Fruit fly (Drosophila melanogaster) whole organism: ENCODE results near the gene CG11350.

Experiments
- CG8478 ChIP-seq: fragments of >200 bp; optimal IDR thresholded peaks from 2 replicates; lab custom pipeline; 2018; ENCODE audit warnings: inconsistent platforms
- Dll ChIP-seq: fragments of >200 bp; optimal IDR thresholded peaks from 2 replicates; lab custom pipeline; 2017
- EcR ChIP-seq, 2 experiments: fragments of >200 bp; optimal IDR thresholded peaks; 2 replicates each; lab custom pipeline; 2017; ENCODE audit warnings: missing biosample characterization in 2 of 2, missing genetic modification characterization in 2 of 2, missing genetic modification reagents in 2 of 2
- pan ChIP-seq: fragments of >200 bp; optimal IDR thresholded peaks from 2 replicates; lab custom pipeline; 2017
- psq ChIP-seq: fragments of >200 bp; optimal IDR thresholded peaks from 2 replicates; lab custom pipeline; 2017
- usp ChIP-seq: fragments of >200 bp; optimal IDR thresholded peaks from 2 replicates; lab custom pipeline; 2017; ENCODE audit warnings: missing biosample characterization, missing genetic modification characterization, mixed read lengths

The CG11350 gene

DNA sequence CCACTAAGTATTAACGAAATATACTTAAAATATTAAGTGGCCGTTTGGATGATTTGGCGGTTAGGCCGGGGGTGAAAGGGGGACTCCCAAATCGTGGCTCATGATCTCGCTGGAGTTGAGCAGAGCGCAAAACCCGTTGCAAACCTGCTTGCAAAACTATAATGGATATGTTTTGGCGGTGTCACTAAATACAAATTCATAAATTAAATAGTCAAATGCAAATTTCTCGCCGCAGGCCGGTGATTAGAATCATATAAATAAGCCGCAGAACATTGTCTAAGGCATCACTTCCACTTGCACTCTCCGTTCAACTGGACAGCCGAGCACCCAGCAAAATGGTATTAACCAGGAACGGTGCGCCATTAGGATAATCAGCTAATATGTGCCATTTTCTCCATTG lies at the start of gene CG11350:
CG11350 (plus strand) TSS at position 301 of the 400 bp plus-strand sequence.
- TF ChIP-seq CG8478, result no peak
- TF ChIP-seq usp, result no peak
- no peak for TF ChIP-seq EcR (GFP tag; optimal IDR thresholded peaks at IDR 0.05; lab: Kevin White, UChicago)
- TF ChIP-seq psq (lab: Kevin White, UChicago), result no peak

DNA sequence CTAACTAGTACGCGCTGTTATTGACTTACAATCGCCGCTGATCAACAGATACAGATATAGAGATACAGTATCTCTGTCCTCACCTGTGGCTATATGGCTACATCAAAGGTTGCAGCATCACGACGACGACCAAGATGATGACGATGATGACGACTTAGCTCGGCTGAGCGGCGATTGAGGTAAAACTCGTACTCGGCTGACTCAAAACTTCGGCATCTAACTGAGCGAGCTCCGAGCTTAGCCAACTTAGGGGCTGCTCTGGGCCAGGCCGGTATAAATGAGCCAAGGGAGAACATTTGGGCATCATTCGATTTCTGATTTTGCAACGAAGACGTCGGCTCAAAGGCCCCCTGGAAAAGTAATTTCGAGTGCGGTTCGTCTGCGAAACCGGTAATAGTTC lies 46.2 kb upstream of the CG11350 start, which contains the start of gene CG15021:
CG15021 (plus strand) TSS at position 301 of the 400 bp plus-strand sequence.
- TF ChIP-seq Dll (no peak), pan (no peak), EcR (GFP tag; optimal IDR thresholded peaks at IDR 0.05; lab: Kevin White, UChicago) (no peak), usp (no peak), psq (lab: Kevin White, UChicago) (no peak), CG8478 (no peak)

DNA sequence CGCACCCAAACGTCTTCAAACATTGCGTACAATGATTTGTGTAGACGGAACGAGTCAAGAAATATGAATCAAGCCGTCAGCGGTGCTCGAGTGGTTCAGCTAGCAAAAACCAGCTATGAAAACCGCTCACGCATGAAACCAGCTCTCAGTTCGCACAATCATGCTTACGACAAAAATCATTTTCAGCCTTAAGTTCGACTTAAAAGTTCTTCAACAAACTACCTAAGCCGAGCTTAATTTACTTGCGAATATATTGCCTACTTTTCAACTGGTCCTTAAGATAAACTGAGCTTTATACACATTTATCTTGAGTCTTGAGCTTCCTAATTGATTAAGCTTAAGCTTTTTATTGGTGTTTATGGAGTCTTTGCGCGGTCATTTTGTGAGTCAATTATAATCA lies 42.5 kb upstream of the CG11350 start:
- TF ChIP-seq CG8478 (no peak), pan (no peak), usp (no peak), Dll (no peak), EcR (GFP tag; optimal IDR thresholded peaks at IDR 0.05; lab: Kevin White, UChicago) (no peak), psq (lab: Kevin White, UChicago) (no peak)

DNA sequence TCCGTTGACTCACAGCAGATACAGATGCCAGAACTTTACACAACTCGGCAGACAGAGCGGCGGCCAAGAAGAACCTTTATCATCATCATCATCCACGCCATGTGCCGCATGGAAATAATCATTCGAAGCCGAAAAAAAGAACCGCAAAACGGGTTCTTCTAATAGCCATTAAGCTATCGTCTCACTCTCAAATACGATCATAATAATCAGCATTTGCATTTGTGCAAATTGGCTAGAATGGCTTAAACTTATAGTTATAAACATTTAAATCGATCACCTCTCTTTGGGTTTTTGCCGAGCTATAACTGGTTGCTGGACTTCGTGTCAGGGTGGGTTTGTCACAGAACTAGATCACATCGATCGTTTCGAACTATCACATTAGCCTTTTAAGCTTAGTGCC lies 40.4 kb upstream of the CG11350 start:
- TF ChIP-seq psq (lab: Kevin White, UChicago) (no peak), EcR (GFP tag; optimal IDR thresholded peaks at IDR 0.05; lab: Kevin White, UChicago) (no peak), usp (no peak), CG8478 (no peak), Dll (no peak), pan (no peak)

DNA sequence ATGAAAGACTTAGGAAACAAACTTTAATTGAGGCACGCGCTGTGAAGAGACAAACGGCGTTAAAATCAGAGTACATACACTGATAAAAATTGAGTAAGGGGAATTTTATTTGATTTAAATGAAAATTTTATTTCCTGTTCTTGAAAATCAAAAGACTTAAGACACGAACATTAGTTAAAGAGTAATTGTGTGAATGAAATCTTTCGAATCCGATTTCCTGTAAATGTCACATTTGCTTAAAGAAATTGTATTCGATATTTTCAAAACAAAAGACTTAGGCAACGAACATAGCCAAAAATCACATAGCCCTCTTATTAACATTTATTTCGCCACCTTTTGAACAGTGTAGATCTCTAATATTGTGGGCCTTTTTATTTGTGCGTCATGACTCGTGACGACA lies 36.8 kb upstream of the CG11350 start:
- no peak for TF ChIP-seq usp
- no peak for TF ChIP-seq EcR (GFP tag; optimal IDR thresholded peaks at IDR 0.05; lab: Kevin White, UChicago)
- TF ChIP-seq psq (lab: Kevin White, UChicago), result no peak
- no peak for TF ChIP-seq Dll
- no peak for TF ChIP-seq CG8478
- no peak for TF ChIP-seq pan

DNA sequence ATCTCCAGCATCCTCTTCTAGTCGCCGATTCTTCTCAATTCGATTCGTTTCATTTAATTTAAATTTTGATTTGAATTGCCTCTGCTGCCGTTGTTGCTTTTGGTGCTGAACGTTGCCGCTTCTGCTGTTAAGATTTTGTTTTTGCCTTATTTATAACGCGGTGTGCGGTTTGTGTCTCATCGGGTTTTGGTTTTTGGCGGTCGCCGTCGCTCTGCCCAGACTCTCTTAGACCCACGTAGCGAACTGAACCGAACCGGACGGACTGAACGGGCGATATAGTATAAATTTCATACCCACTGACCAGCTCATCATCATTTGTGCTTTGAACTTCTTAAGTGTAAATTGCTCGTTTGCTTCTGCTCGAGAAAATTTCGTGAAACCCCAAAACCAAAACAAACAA lies 36.3 kb upstream of the CG11350 start, which contains the start of gene CG12607:
CG12607 (plus strand) TSS at position 301 of the 400 bp plus-strand sequence.
- no peak for TF ChIP-seq EcR (GFP tag; optimal IDR thresholded peaks at IDR 0.05; lab: Kevin White, UChicago)
- no peak for TF ChIP-seq pan
- no peak for TF ChIP-seq CG8478
- no peak for TF ChIP-seq usp

DNA sequence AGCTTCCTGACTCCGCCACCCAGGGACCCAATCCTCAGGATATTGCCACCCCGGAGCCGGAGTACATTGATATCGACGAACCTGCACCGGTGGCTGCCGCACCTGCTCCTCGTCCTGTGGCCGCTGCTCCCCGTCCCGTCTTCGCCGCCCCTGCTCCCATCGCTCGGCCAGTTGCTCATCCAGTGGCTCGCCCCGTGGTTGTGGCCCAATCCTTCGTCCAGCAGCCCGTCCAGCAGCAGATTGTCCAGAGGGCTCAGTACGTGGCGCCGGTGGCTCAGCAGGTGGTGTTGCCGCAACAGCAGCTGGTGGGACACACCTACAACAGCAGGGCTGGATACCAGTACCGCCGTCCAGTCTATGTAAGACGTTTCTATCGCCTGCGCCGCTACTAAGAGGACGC lies 35.4 kb upstream of the CG11350 start:
- TF ChIP-seq Dll, result no peak
- no peak for TF ChIP-seq psq (lab: Kevin White, UChicago)
- no peak for TF ChIP-seq usp
- TF ChIP-seq CG8478, result no peak
- no peak for TF ChIP-seq pan
- no peak for TF ChIP-seq EcR (GFP tag; optimal IDR thresholded peaks at IDR 0.05; lab: Kevin White, UChicago)

DNA sequence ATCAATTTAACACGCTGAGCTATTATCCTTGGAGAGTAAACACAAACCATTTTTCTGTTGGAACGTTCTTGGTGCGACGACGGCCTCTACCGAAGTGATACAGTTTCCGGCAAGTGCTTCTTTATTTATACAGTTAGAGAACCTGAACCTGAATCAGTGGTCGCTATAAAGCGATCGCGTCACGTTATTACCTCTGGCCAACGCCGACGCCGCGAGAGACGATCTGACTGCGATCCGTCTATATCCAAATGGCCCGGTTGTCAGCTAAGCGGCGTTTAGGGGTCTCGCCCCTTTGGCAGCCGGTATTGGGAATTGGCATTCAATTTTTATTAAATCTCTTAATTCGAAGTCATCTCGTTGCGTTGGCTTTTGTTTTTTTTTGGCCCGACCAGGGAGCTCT lies 24.5 kb upstream of the CG11350 start, which contains the start of gene CG11345:
CG11345 (minus strand) TSS at position 101 of the 400 bp plus-strand sequence.
- no peak for TF ChIP-seq CG8478
- no peak for TF ChIP-seq pan
- no peak for TF ChIP-seq Dll
- no peak for TF ChIP-seq EcR (GFP tag; optimal IDR thresholded peaks at IDR 0.05; lab: Kevin White, UChicago)
- TF ChIP-seq usp, result no peak
- no peak for TF ChIP-seq psq (lab: Kevin White, UChicago)

DNA sequence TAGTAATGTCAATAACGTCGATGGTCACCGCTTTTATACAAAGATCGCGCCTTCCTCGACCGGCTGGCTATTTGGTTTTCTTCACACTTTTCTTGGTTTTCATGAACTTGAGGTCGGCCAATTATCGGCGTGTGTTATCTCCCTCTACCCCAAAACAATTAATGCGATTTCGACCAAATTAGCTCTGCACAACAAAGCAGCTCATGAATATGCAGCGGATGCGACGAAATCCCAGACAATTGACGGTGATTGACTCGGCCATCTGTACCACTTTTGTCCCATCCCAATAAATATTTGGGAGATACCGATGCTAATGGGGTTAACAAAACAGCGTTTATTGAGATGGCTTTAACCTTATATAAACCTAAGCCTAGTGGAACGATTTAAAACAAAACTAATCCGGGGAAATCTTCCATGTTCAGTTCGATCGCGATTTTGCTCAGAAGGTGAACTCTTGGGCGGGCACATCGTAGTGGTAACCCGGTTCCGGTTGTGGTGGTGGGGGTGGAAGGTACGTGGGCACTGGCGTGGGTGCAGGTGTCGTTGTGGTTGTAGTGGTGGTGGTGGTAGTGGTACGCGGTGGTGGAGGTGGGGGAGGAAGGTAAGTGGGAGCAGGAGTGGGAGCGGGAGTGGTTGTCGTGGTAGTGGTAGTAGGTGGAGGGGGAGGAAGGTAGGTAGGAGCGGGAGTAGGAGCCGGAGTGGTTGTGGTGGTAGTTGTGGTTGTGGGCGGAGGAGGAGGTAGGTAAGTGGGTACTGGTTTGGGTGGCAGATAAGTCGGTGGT lies 22.1 kb upstream of the CG11350 start, which contains the start of gene CG15022:
CG15022 (minus strand) TSS at position 11 of the 782 bp plus-strand sequence.
- no peak for TF ChIP-seq CG8478
- no peak for TF ChIP-seq usp
- no peak for TF ChIP-seq EcR (GFP tag; optimal IDR thresholded peaks at IDR 0.05; lab: Kevin White, UChicago)

DNA sequence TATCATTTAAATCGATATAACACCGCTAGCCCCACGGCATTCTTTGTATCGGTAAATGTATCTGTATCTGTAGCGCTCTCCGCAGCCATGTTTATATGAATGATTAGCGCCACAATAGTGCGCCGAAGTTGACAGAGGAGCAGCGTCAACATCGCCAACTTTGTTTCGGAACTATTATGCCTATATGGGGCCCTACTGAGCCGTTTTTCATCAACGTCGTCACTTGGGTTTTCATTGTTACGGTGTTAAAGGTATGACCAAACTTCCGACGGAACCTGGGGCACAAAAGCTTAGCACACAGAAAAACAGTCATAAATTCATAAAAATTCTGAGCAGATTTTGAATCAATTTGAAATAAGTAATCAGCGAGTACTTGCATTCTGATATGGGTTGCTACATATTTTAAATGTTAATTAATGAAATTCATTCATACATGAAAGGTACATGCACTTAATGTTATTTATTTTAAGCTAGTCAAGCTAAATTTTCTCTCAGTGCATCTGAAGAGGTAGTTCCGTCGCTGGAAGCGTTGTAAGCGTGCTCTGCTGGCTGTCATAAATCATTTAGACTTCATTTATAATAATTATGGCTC lies 21.1 kb upstream of the CG11350 start, which contains the start of gene CG15023:
CG15023 (minus strand) TSS at position 51 of the 592 bp plus-strand sequence.
- no peak for TF ChIP-seq usp

DNA sequence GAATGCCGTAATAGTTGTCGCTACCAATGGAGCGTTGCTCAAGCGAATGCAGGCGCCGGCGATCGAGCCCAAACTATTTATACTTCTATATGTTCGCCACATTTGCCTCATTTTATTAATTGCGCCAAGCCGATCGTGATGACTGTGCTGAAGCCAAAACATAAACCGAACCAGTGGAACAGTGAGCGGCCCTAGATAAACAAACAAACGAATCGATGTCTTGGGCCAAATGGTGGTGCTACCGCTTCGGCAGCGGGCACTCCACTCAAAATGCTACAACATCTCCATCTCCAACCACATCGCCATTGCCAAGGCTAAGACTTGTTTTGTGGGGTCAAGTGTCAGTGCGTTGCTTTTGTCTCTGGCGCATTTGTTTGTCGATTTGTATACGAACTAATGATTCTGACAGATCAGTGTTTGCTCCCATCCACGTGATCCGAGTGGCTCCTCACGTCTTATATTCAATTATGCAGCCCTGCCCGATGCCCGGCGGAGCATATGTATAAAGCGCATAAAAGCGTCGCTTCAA lies 18.8 kb upstream of the CG11350 start, which contains the start of gene CG15024:
CG15024 (minus strand) TSS at position 51 of the 529 bp plus-strand sequence.
- no peak for TF ChIP-seq EcR (GFP tag; optimal IDR thresholded peaks at IDR 0.05; lab: Kevin White, UChicago)
- TF ChIP-seq CG8478, result no peak
- TF ChIP-seq Dll, result no peak
- TF ChIP-seq pan, result no peak
- no peak for TF ChIP-seq psq (lab: Kevin White, UChicago)
- no peak for TF ChIP-seq usp

DNA sequence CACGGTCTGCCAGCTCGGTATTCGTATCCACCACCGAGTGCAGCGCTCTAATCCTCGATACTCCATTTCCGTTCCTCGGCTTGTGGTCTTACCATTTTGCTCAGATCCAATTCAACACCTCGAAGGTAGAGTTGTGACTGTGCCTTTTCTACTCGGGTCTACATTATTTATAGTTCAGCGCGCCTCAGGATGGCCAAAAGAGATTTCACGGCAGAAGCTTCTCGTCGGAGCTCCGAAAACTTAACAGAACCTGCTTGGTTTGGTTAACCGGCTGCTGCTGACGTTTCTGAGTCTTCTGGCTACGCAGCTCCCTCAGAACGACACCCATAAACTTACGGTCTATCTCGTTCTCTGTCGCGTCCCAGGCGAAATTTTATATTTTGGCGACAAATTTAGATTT lies 16.1 kb upstream of the CG11350 start, which contains the start of gene CG32241:
CG32241 (minus strand) TSS at position 101 of the 400 bp plus-strand sequence.
- no peak for TF ChIP-seq usp
- no peak for TF ChIP-seq Dll
- no peak for TF ChIP-seq EcR (GFP tag; optimal IDR thresholded peaks at IDR 0.05; lab: Kevin White, UChicago)
- no peak for TF ChIP-seq psq (lab: Kevin White, UChicago)
- TF ChIP-seq pan, result no peak
- TF ChIP-seq CG8478, result no peak

DNA sequence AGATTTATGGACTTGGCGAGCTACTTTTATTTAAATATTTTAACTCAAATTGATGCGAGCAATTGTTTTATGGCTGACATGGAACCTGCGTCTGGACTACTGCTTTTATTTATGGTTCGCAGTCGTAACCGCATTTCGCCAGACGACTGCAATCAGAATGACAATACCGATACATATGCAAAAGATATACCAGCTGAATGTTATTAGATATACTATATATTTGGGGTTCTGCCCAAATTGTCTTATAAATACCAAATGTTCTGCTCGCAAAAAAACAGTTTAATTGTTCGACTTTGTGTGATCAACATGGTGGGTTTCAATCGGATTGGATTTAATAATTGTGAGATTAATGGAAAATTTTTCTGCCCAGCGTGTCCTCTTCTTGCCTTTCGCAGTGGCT lies 12.9 kb upstream of the CG11350 start, which contains the start of gene CG32249:
CG32249 (plus strand) TSS at position 301 of the 400 bp plus-strand sequence.
- TF ChIP-seq CG8478 (no peak), EcR (GFP tag; optimal IDR thresholded peaks at IDR 0.05; lab: Kevin White, UChicago) (no peak), Dll (no peak), pan (no peak), usp (no peak), psq (lab: Kevin White, UChicago) (no peak)
